Fruit fly (Drosophila melanogaster): ENCODE results near the gene CG43155.

- no peak for TF ChIP-seq EcR (GFP tag; optimal IDR thresholded peaks at IDR 0.05)
- no peak for TF ChIP-seq pan (optimal IDR thresholded peaks at IDR 0.05)
- TF ChIP-seq usp (GFP tag; optimal IDR thresholded peaks at IDR 0.05): no peak
These were observed 58.8 kb downstream of the CG43155 start for dm6 chrX:11518435-11518834.
